Fruit fly (Drosophila melanogaster) whole organism, embryonic: ENCODE data around the gene Bicra.

ENCODE experiments used
- Bgb ChIP-seq: fragments of 200-800 bp; sonication (Bioruptor generic); IDR thresholded peaks from 2 replicates; pipeline ENCODE4 v1.3.6; 2022; ENCODE audit warnings: missing biosample characterization, missing genetic modification characterization; ENCODE audit not compliant: partially characterized antibody
- CG10462 ChIP-seq: fragments of 200-800 bp; sonication (Bioruptor generic); optimal IDR thresholded peaks from 2 replicates; lab custom pipeline; 2016; ENCODE audit warnings: missing biosample characterization, missing genetic modification characterization
- CG11247 ChIP-seq: fragments of 200-800 bp; sonication (Bioruptor generic); IDR thresholded peaks from 2 replicates; pipeline ENCODE4 v1.3.6; 2022; ENCODE audit warnings: missing biosample characterization, missing genetic modification characterization
- CG11504 ChIP-seq: fragments of 200-800 bp; sonication (Bioruptor generic); optimal IDR thresholded peaks from 3 replicates; lab custom pipeline; 2019; ENCODE audit warnings: missing biosample characterization, mild to moderate bottlenecking, missing genetic modification characterization, moderate library complexity
- CG12155 ChIP-seq: fragments of 200-800 bp; sonication (Bioruptor generic); optimal IDR thresholded peaks from 3 replicates; lab custom pipeline; 2016; ENCODE audit warnings: missing biosample characterization, missing genetic modification characterization
- CG12744 ChIP-seq: fragments of 200-800 bp; sonication (Bioruptor generic); optimal IDR thresholded peaks from 2 replicates; lab custom pipeline; 2016; ENCODE audit warnings: missing biosample characterization, missing genetic modification characterization
- CG13296 ChIP-seq: fragments of 200-800 bp; sonication (Bioruptor generic); optimal IDR thresholded peaks from 3 replicates; lab custom pipeline; 2018; ENCODE audit warnings: missing biosample characterization, mild to moderate bottlenecking, missing genetic modification characterization
- CG13424 ChIP-seq: fragments of 200-800 bp; sonication (Bioruptor generic); optimal IDR thresholded peaks from 2 replicates; lab custom pipeline; 2019; ENCODE audit warnings: missing biosample characterization, mild to moderate bottlenecking, missing genetic modification characterization, moderate library complexity
- CG13894 ChIP-seq: fragments of 200-800 bp; sonication (Bioruptor generic); optimal IDR thresholded peaks from 3 replicates; lab custom pipeline; 2018; ENCODE audit warnings: missing biosample characterization, mild to moderate bottlenecking, missing genetic modification characterization, moderate library complexity
- CG14965 ChIP-seq: fragments of 200-800 bp; sonication (Bioruptor generic); optimal IDR thresholded peaks from 2 replicates; lab custom pipeline; 2016; ENCODE audit warnings: missing biosample characterization, missing genetic modification characterization, borderline replicate concordance
- CG15479 ChIP-seq: fragments of 200-800 bp; sonication (Bioruptor generic); optimal IDR thresholded peaks from 3 replicates; lab custom pipeline; 2019; ENCODE audit warnings: missing biosample characterization, mild to moderate bottlenecking, missing genetic modification characterization, moderate library complexity
- CG31365 ChIP-seq: fragments of 200-800 bp; sonication (Bioruptor generic); optimal IDR thresholded peaks from 2 replicates; lab custom pipeline; 2018; ENCODE audit warnings: missing biosample characterization, mild to moderate bottlenecking, missing genetic modification characterization
- CG32532 ChIP-seq: fragments of 200-800 bp; sonication (Bioruptor generic); IDR thresholded peaks from 2 replicates; pipeline ENCODE4 v1.3.6; 2022; ENCODE audit warnings: missing biosample characterization, missing genetic modification characterization
- CG3995 ChIP-seq: fragments of 200-800 bp; sonication (Bioruptor generic); optimal IDR thresholded peaks from 3 replicates; lab custom pipeline; 2016; ENCODE audit warnings: missing biosample characterization, missing genetic modification characterization
- CG4820 ChIP-seq: fragments of 200-800 bp; sonication (Bioruptor generic); optimal IDR thresholded peaks from 3 replicates; lab custom pipeline; 2016; ENCODE audit warnings: missing biosample characterization, missing genetic modification characterization
- CG6175 ChIP-seq: fragments of 200-800 bp; sonication (Bioruptor generic); IDR thresholded peaks from 3 replicates; pipeline ENCODE4 v1.3.6; 2022; ENCODE audit warnings: missing biosample characterization, missing genetic modification characterization
- CG6689 ChIP-seq: fragments of 200-800 bp; sonication (Bioruptor generic); IDR thresholded peaks from 2 replicates; pipeline ENCODE4 v1.3.6; 2022; ENCODE audit warnings: missing biosample characterization, missing genetic modification characterization
- CG7357 ChIP-seq: fragments of 200-800 bp; sonication (Bioruptor generic); IDR thresholded peaks from 3 replicates; pipeline ENCODE4 v1.3.6; 2022; ENCODE audit warnings: missing biosample characterization, missing genetic modification characterization
- CG7786 ChIP-seq: fragments of 200-800 bp; sonication (Bioruptor generic); optimal IDR thresholded peaks from 2 replicates; lab custom pipeline; 2016; ENCODE audit warnings: missing biosample characterization, missing genetic modification characterization
- CG7963 ChIP-seq: fragments of 200-800 bp; sonication (Bioruptor generic); IDR thresholded peaks from 3 replicates; pipeline ENCODE4 v1.3.6; 2022; ENCODE audit warnings: missing biosample characterization, missing genetic modification characterization; ENCODE audit not compliant: partially characterized antibody
- CG9609 ChIP-seq: fragments of 200-800 bp; sonication (Bioruptor generic); optimal IDR thresholded peaks from 3 replicates; lab custom pipeline; 2016; ENCODE audit warnings: missing biosample characterization, missing genetic modification characterization
- CG9876 ChIP-seq: fragments of 200-800 bp; sonication (Bioruptor generic); optimal IDR thresholded peaks from 2 replicates; lab custom pipeline; 2016; ENCODE audit warnings: missing biosample characterization, missing genetic modification characterization
- CG9932 ChIP-seq: fragments of 200-800 bp; sonication (Bioruptor generic); IDR thresholded peaks from 2 replicates; pipeline ENCODE4 v1.3.6; 2022; ENCODE audit warnings: missing biosample characterization, missing genetic modification characterization
- Dek ChIP-seq: fragments of 200-800 bp; sonication (Bioruptor generic); optimal IDR thresholded peaks from 3 replicates; lab custom pipeline; 2019; ENCODE audit warnings: missing biosample characterization, mild to moderate bottlenecking, missing genetic modification characterization, moderate library complexity
- Drgx ChIP-seq: fragments of 200-800 bp; sonication (Bioruptor generic); IDR thresholded peaks from 2 replicates; pipeline ENCODE4 v1.3.6; 2022; ENCODE audit warnings: missing biosample characterization, missing genetic modification characterization
- H2.0 ChIP-seq: fragments of 200-800 bp; sonication (Bioruptor generic); IDR thresholded peaks from 2 replicates; pipeline ENCODE4 v1.3.6; 2022; ENCODE audit warnings: missing biosample characterization, missing genetic modification characterization
- HLH54F ChIP-seq: fragments of 200-800 bp; sonication (Bioruptor generic); optimal IDR thresholded peaks from 3 replicates; lab custom pipeline; 2016; ENCODE audit warnings: missing biosample characterization, missing genetic modification characterization
- NK7.1 ChIP-seq: fragments of 200-800 bp; sonication (Bioruptor generic); optimal IDR thresholded peaks from 3 replicates; lab custom pipeline; 2016; ENCODE audit warnings: missing biosample characterization, missing genetic modification characterization
- Ravus ChIP-seq: fragments of 200-800 bp; sonication (Bioruptor generic); IDR thresholded peaks from 2 replicates; pipeline ENCODE4 v1.3.6; 2022; ENCODE audit warnings: missing biosample characterization, missing genetic modification characterization
- Scr ChIP-seq: fragments of 200-800 bp; sonication (Bioruptor generic); IDR thresholded peaks from 2 replicates; pipeline ENCODE4 v1.3.6; 2022; ENCODE audit warnings: missing biosample characterization, missing genetic modification characterization; ENCODE audit not compliant: partially characterized antibody
- Stat92E ChIP-seq, 3 experiments: fragments of >200 bp in 2 of 3; fragments of 200-800 bp in 1 of 3; sonication (Bioruptor generic) in 1 of 3; optimal IDR thresholded peaks; 2 replicates each; lab custom pipeline; 2017 to 2019; ENCODE audit warnings: missing biosample characterization in 3 of 3, missing genetic modification characterization in 3 of 3, mild to moderate bottlenecking in 1 of 3, moderate library complexity in 1 of 3
- YL-1 ChIP-seq: fragments of 200-800 bp; sonication (Bioruptor generic); optimal IDR thresholded peaks from 3 replicates; lab custom pipeline; 2017; ENCODE audit warnings: missing biosample characterization, mild to moderate bottlenecking, missing genetic modification characterization
- amos ChIP-seq: fragments of 200-800 bp; sonication (Bioruptor generic); IDR thresholded peaks from 2 replicates; pipeline ENCODE4 v1.3.6; 2022; ENCODE audit warnings: missing biosample characterization, missing genetic modification characterization; ENCODE audit not compliant: partially characterized antibody
- ara ChIP-seq: fragments of 200-800 bp; sonication (Bioruptor generic); IDR thresholded peaks from 2 replicates; pipeline ENCODE4 v1.3.6; 2022; ENCODE audit warnings: missing biosample characterization, missing genetic modification characterization
- bigmax ChIP-seq: fragments of 200-800 bp; sonication (Bioruptor generic); optimal IDR thresholded peaks from 2 replicates; lab custom pipeline; 2018; ENCODE audit warnings: missing biosample characterization, mild to moderate bottlenecking, missing genetic modification characterization
- bowl ChIP-seq: fragments of 200-800 bp; sonication (Bioruptor generic); IDR thresholded peaks from 2 replicates; pipeline ENCODE4 v1.3.6; 2022; ENCODE audit warnings: missing biosample characterization, missing genetic modification characterization
- croc ChIP-seq: fragments of 200-800 bp; sonication (Bioruptor generic); conservative IDR thresholded peaks from 3 replicates; pipeline ENCODE4 v1.3.6; 2022; ENCODE audit warnings: missing biosample characterization, missing genetic modification characterization
- en ChIP-seq: fragments of 200-800 bp; sonication (Bioruptor generic); optimal IDR thresholded peaks from 2 replicates; lab custom pipeline; 2016; ENCODE audit warnings: missing biosample characterization, missing genetic modification characterization
- ham ChIP-seq: fragments of 200-800 bp; sonication (Bioruptor generic); IDR thresholded peaks from 2 replicates; pipeline ENCODE4 v1.3.6; 2022; ENCODE audit warnings: missing biosample characterization, missing genetic modification characterization
- kay ChIP-seq: fragments of 200-800 bp; sonication (Bioruptor generic); optimal IDR thresholded peaks from 2 replicates; lab custom pipeline; 2016; ENCODE audit warnings: missing biosample characterization, missing genetic modification characterization
- klu ChIP-seq: fragments of 200-800 bp; sonication (Bioruptor generic); IDR thresholded peaks from 2 replicates; pipeline ENCODE4 v1.3.6; 2022; ENCODE audit warnings: missing biosample characterization, missing genetic modification characterization
- maf-S ChIP-seq: fragments of 200-800 bp; sonication (Bioruptor generic); optimal IDR thresholded peaks from 2 replicates; lab custom pipeline; 2016; ENCODE audit warnings: missing biosample characterization, missing genetic modification characterization
- mirr ChIP-seq: fragments of 200-800 bp; sonication (Bioruptor generic); optimal IDR thresholded peaks from 3 replicates; lab custom pipeline; 2018; ENCODE audit warnings: missing biosample characterization, mild to moderate bottlenecking, missing genetic modification characterization
- nom ChIP-seq: fragments of 200-800 bp; sonication (Bioruptor generic); optimal IDR thresholded peaks from 2 replicates; lab custom pipeline; 2017; ENCODE audit warnings: missing biosample characterization, missing genetic modification characterization, mild to moderate bottlenecking, moderate library complexity, missing genetic modification reagents
- pan ChIP-seq, 4 experiments: fragments of >200 bp in 3 of 4; fragments of 200-800 bp in 1 of 4; sonication (Bioruptor generic) in 1 of 4; optimal IDR thresholded peaks in 3 of 4; IDR thresholded peaks in 1 of 4; 2 replicates each; pipeline versions ENCODE4 v1.3.6 to Lab custom; 2017 to 2022; ENCODE audit warnings: missing biosample characterization in 2 of 4, missing genetic modification characterization in 2 of 4, mixed read lengths in 1 of 4
- psq ChIP-seq: fragments of 200-800 bp; sonication (Bioruptor generic); optimal IDR thresholded peaks from 2 replicates; lab custom pipeline; 2017; ENCODE audit warnings: missing biosample characterization, missing genetic modification characterization
- scrt ChIP-seq: fragments of 200-800 bp; sonication (Bioruptor generic); optimal IDR thresholded peaks from 2 replicates; lab custom pipeline; 2018; ENCODE audit warnings: missing biosample characterization, mild to moderate bottlenecking, missing genetic modification characterization, moderate library complexity
- shn ChIP-seq: fragments of 200-800 bp; sonication (Bioruptor generic); optimal IDR thresholded peaks from 3 replicates; lab custom pipeline; 2016; ENCODE audit warnings: missing biosample characterization, missing genetic modification characterization
- sisA ChIP-seq: fragments of 200-800 bp; sonication (Bioruptor generic); IDR thresholded peaks from 2 replicates; pipeline ENCODE4 v1.3.6; 2022; ENCODE audit warnings: missing biosample characterization, missing genetic modification characterization
- vfl ChIP-seq: fragments of 200-800 bp; sonication (Bioruptor generic); optimal IDR thresholded peaks from 2 replicates; lab custom pipeline; 2016; ENCODE audit warnings: missing biosample characterization, missing genetic modification characterization
- zfh1 ChIP-seq: fragments of 200-800 bp; sonication (Bioruptor generic); IDR thresholded peaks from 3 replicates; pipeline ENCODE4 v1.3.6; 2022; ENCODE audit warnings: missing biosample characterization, missing genetic modification characterization

The Bicra gene

dm6 chr3R:29055710-29056109, 7.1 kb upstream of the Bicra start, which contains the start of gene Sirt7 (continued):
- TF ChIP-seq Bgb (GFP tag; lab: Robert Waterston, UW) = peak; percentile 95
- no peak for TF ChIP-seq ham (GFP tag; lab: Robert Waterston, UW)
- TF ChIP-seq vfl = no peak
- TF ChIP-seq CG32532 = no peak
- peak; percentile 81 for TF ChIP-seq Drgx (GFP tag; lab: Robert Waterston, UW)
- TF ChIP-seq psq = no peak
- no peak for TF ChIP-seq CG9876
- TF ChIP-seq Ravus = no peak
- TF ChIP-seq amos (GFP tag; lab: Robert Waterston, UW) = peak; percentile 95
- no peak for TF ChIP-seq CG11504 (tag; lab: Kevin White, UChicago)
- TF ChIP-seq CG6175 (GFP tag; lab: Robert Waterston, UW) = no peak
- no peak for TF ChIP-seq Dek
- no peak for TF ChIP-seq maf-S (GFP tag; lab: Kevin White, UChicago)
- no peak for TF ChIP-seq en (GFP tag; lab: Kevin White, UChicago)
- TF ChIP-seq CG12155 (GFP tag; lab: Kevin White, UChicago) = peak; percentile 5
- peak; percentile 40 for TF ChIP-seq YL-1
- TF ChIP-seq CG15479 (GFP tag; lab: Kevin White, UChicago) = no peak
- no peak for TF ChIP-seq CG7786 (GFP tag; lab: Kevin White, UChicago)
- no peak for TF ChIP-seq kay (GFP tag; lab: Kevin White, UChicago)
- peak; percentile 95 for TF ChIP-seq Scr (GFP tag; lab: Robert Waterston, UW)
- no peak for TF ChIP-seq sisA
- no peak for TF ChIP-seq NK7.1 (GFP tag; lab: Kevin White, UChicago)
- no peak for TF ChIP-seq H2.0 (GFP tag; lab: Robert Waterston, UW)
- TF ChIP-seq CG12744 = no peak
- no peak for TF ChIP-seq CG13894 (tag; lab: Kevin White, UChicago)
- TF ChIP-seq CG9932 (GFP tag; lab: Robert Waterston, UW) = peak; percentile 29; the same call in 1 of the 2 replicates
- no peak for TF ChIP-seq klu (GFP tag; lab: Robert Waterston, UW)
- TF ChIP-seq CG3995 (GFP tag; lab: Kevin White, UChicago) = no peak
- peak; percentile 72 for TF ChIP-seq nom (GFP tag; lab: Kevin White, UChicago)
- no peak for TF ChIP-seq CG31365
- peak; percentile 89; the same call in 2 of the 3 replicates for TF ChIP-seq CG7963
- no peak for TF ChIP-seq CG6689
- no peak for TF ChIP-seq CG10462 (GFP tag; lab: Kevin White, UChicago)
- no peak for TF ChIP-seq CG9609 (GFP tag; lab: Kevin White, UChicago)
- TF ChIP-seq CG4820 (GFP tag; lab: Kevin White, UChicago) = no peak
- TF ChIP-seq Stat92E (GFP tag; optimal IDR thresholded peaks at IDR 0.05; lab: Kevin White, UChicago) = no peak
- peak; percentile 63; the same call in 2 of the 3 replicates for TF ChIP-seq CG7357 (GFP tag; lab: Robert Waterston, UW)
- no peak for TF ChIP-seq CG13296 (GFP tag; lab: Kevin White, UChicago)
- no peak for TF ChIP-seq ara (GFP tag; lab: Robert Waterston, UW)
- TF ChIP-seq CG14965 (GFP tag; lab: Kevin White, UChicago) = no peak
- TF ChIP-seq bigmax (GFP tag; lab: Kevin White, UChicago) = no peak
- no peak for TF ChIP-seq bowl (GFP tag; lab: Robert Waterston, UW)
- no peak for TF ChIP-seq CG13424 (tag; lab: Kevin White, UChicago)
- TF ChIP-seq croc (GFP tag; lab: Robert Waterston, UW) = no peak
- TF ChIP-seq CG11247 (GFP tag; lab: Robert Waterston, UW) = no peak
- no peak for TF ChIP-seq shn
- no peak for TF ChIP-seq zfh1 (GFP tag; lab: Robert Waterston, UW)
- TF ChIP-seq pan (optimal IDR thresholded peaks at IDR 0.05; lab: Kevin White, UChicago) = no peak
- no peak for TF ChIP-seq pan (GFP tag; optimal IDR thresholded peaks at IDR 0.05 in 1 of 2, IDR thresholded peaks at IDR 0.05 in 1 of 2)
- TF ChIP-seq scrt (GFP tag; lab: Kevin White, UChicago) = no peak
- no peak for TF ChIP-seq HLH54F (GFP tag; lab: Kevin White, UChicago)
- TF ChIP-seq mirr = no peak
